Fruit fly (Drosophila melanogaster) whole organism, embryonic: ENCODE data around the gene CG31454.
A peak's percentile ranks its signal among the peaks of the same experiment; 100 is the strongest.

Source experiments
- Adf1 ChIP-seq: fragments of 200-800 bp; sonication (Bioruptor generic); IDR thresholded peaks from 2 replicates; pipeline ENCODE4 v1.3.6; 2022; ENCODE audit warnings: missing biosample characterization, missing genetic modification characterization
- Bdp1 ChIP-seq: fragments of 200-800 bp; sonication (Bioruptor generic); optimal IDR thresholded peaks from 3 replicates; lab custom pipeline; 2016; ENCODE audit warnings: missing biosample characterization, missing genetic modification characterization
- Blimp-1 ChIP-seq: fragments of 200-800 bp; sonication (Bioruptor generic); optimal IDR thresholded peaks from 3 replicates; lab custom pipeline; 2018; ENCODE audit warnings: missing biosample characterization, missing genetic modification characterization, mild to moderate bottlenecking, moderate library complexity, missing genetic modification reagents
- CG10274 ChIP-seq: fragments of 200-800 bp; sonication (Bioruptor generic); optimal IDR thresholded peaks from 3 replicates; lab custom pipeline; 2017; ENCODE audit warnings: missing biosample characterization, mild to moderate bottlenecking, missing genetic modification characterization
- CG11723 ChIP-seq: fragments of 200-800 bp; sonication (Bioruptor generic); optimal IDR thresholded peaks from 2 replicates; lab custom pipeline; 2017; ENCODE audit warnings: missing biosample characterization, mild to moderate bottlenecking, missing genetic modification characterization
- CG13123 ChIP-seq: fragments of 200-800 bp; sonication (Bioruptor generic); optimal IDR thresholded peaks from 2 replicates; lab custom pipeline; 2016; ENCODE audit warnings: missing biosample characterization, missing genetic modification characterization
- CG1529 ChIP-seq: fragments of 200-800 bp; sonication (Bioruptor generic); optimal IDR thresholded peaks from 3 replicates; lab custom pipeline; 2018; ENCODE audit warnings: missing biosample characterization, missing genetic modification characterization
- CG1603 ChIP-seq: fragments of 200-800 bp; sonication (Bioruptor generic); optimal IDR thresholded peaks from 2 replicates; lab custom pipeline; 2019; ENCODE audit warnings: missing biosample characterization, mild to moderate bottlenecking, missing genetic modification characterization, moderate library complexity
- CG17385 ChIP-seq: fragments of 200-800 bp; sonication (Bioruptor generic); optimal IDR thresholded peaks from 3 replicates; lab custom pipeline; 2018; ENCODE audit warnings: missing biosample characterization, mild to moderate bottlenecking, missing genetic modification characterization
- CG1792 ChIP-seq: fragments of 200-800 bp; sonication (Bioruptor generic); optimal IDR thresholded peaks from 2 replicates; lab custom pipeline; 2016; ENCODE audit warnings: missing biosample characterization, missing genetic modification characterization
- CG18599 ChIP-seq: fragments of 200-800 bp; sonication (Bioruptor generic); optimal IDR thresholded peaks from 3 replicates; lab custom pipeline; 2017; ENCODE audit warnings: missing biosample characterization, missing genetic modification characterization, mild to moderate bottlenecking, moderate library complexity, missing genetic modification reagents
- CG30020 ChIP-seq: fragments of 200-800 bp; optimal IDR thresholded peaks from 2 replicates; lab custom pipeline; 2019; ENCODE audit warnings: missing biosample characterization, mild to moderate bottlenecking, missing genetic modification characterization, moderate library complexity
- CG31388 ChIP-seq: fragments of 200-800 bp; sonication (Bioruptor generic); optimal IDR thresholded peaks from 2 replicates; lab custom pipeline; 2016; ENCODE audit warnings: missing biosample characterization, missing genetic modification characterization
- CG3407 ChIP-seq: fragments of 200-800 bp; sonication (Bioruptor generic); optimal IDR thresholded peaks from 2 replicates; lab custom pipeline; 2018; ENCODE audit warnings: missing biosample characterization, mild to moderate bottlenecking, missing genetic modification characterization
- CG7372 ChIP-seq: fragments of 200-800 bp; sonication (Bioruptor generic); IDR thresholded peaks from 2 replicates; pipeline ENCODE4 v1.3.6; 2022; ENCODE audit warnings: missing biosample characterization, missing genetic modification characterization
- CG7839 ChIP-seq: fragments of 200-800 bp; sonication (Bioruptor generic); optimal IDR thresholded peaks from 3 replicates; lab custom pipeline; 2018; ENCODE audit warnings: missing biosample characterization, mild to moderate bottlenecking, missing genetic modification characterization, moderate library complexity
- CG8388 ChIP-seq: fragments of 200-800 bp; sonication (Bioruptor generic); optimal IDR thresholded peaks from 2 replicates; lab custom pipeline; 2019; ENCODE audit warnings: missing biosample characterization, mild to moderate bottlenecking, missing genetic modification characterization, moderate library complexity
- CG8478 ChIP-seq: fragments of >200 bp; optimal IDR thresholded peaks from 2 replicates; lab custom pipeline; 2018
- D ChIP-seq, 2 experiments: fragments of 200-800 bp in 1 of 2; fragments of >200 bp in 1 of 2; sonication (Bioruptor generic) in 1 of 2; optimal IDR thresholded peaks; 2 replicates in 1 of 2; 3 replicates in 1 of 2; lab custom pipeline; 2017; ENCODE audit warnings: mild to moderate bottlenecking in 1 of 2, missing biosample characterization in 1 of 2, missing genetic modification characterization in 1 of 2, missing genetic modification reagents in 1 of 2
- Deaf1 ChIP-seq: fragments of 200-800 bp; optimal IDR thresholded peaks from 3 replicates; lab custom pipeline; 2019; ENCODE audit warnings: missing biosample characterization, mild to moderate bottlenecking, missing genetic modification characterization, moderate library complexity
- Dek ChIP-seq: fragments of 200-800 bp; sonication (Bioruptor generic); optimal IDR thresholded peaks from 3 replicates; lab custom pipeline; 2019; ENCODE audit warnings: missing biosample characterization, mild to moderate bottlenecking, missing genetic modification characterization, moderate library complexity
- Dip2 ChIP-seq: fragments of 200-800 bp; sonication (Bioruptor generic); IDR thresholded peaks from 2 replicates; pipeline ENCODE4 v1.3.6; 2022; ENCODE audit warnings: missing biosample characterization, missing genetic modification characterization
- Ets65A ChIP-seq: fragments of 200-800 bp; sonication (Bioruptor generic); peaks from one replicate; lab custom pipeline; 2016; ENCODE audit warnings: missing biosample characterization, missing genetic modification characterization
- HmgZ ChIP-seq: fragments of 200-800 bp; sonication (Bioruptor generic); optimal IDR thresholded peaks from 2 replicates; lab custom pipeline; 2018; ENCODE audit warnings: missing biosample characterization, mild to moderate bottlenecking, missing genetic modification characterization
- Hr39 ChIP-seq: fragments of >200 bp; optimal IDR thresholded peaks from 2 replicates; lab custom pipeline; 2017
- Meics ChIP-seq: fragments of 200-800 bp; sonication (Bioruptor generic); optimal IDR thresholded peaks from 2 replicates; lab custom pipeline; 2017; ENCODE audit warnings: missing biosample characterization, mild to moderate bottlenecking, missing genetic modification characterization
- Mes4 ChIP-seq: fragments of 200-800 bp; sonication (Bioruptor generic); optimal IDR thresholded peaks from 2 replicates; lab custom pipeline; 2016; ENCODE audit warnings: missing biosample characterization, missing genetic modification characterization
- Nf-YB ChIP-seq: fragments of 200-800 bp; sonication (Bioruptor generic); optimal IDR thresholded peaks from 3 replicates; lab custom pipeline; 2019; ENCODE audit warnings: missing biosample characterization, mild to moderate bottlenecking, missing genetic modification characterization, moderate library complexity
- Sox100B ChIP-seq: fragments of 200-800 bp; sonication (Bioruptor generic); optimal IDR thresholded peaks from 3 replicates; lab custom pipeline; 2018; ENCODE audit warnings: missing biosample characterization, mild to moderate bottlenecking, missing genetic modification characterization
- Trl ChIP-seq, 3 experiments: fragments of >200 bp in 2 of 3; fragments of 200-800 bp in 1 of 3; sonication (Bioruptor generic) in 1 of 3; optimal IDR thresholded peaks; 2 replicates in 1 of 3; 3 replicates in 2 of 3; lab custom pipeline; 2016 to 2017; ENCODE audit warnings: missing biosample characterization in 1 of 3, missing genetic modification characterization in 1 of 3
- aop ChIP-seq: fragments of 200-800 bp; sonication (Bioruptor generic); IDR thresholded peaks from 2 replicates; pipeline ENCODE4 v1.3.6; 2022; ENCODE audit warnings: missing biosample characterization, missing genetic modification characterization
- btn ChIP-seq: fragments of 200-800 bp; sonication (Bioruptor generic); optimal IDR thresholded peaks from 2 replicates; lab custom pipeline; 2016; ENCODE audit warnings: missing biosample characterization, missing genetic modification characterization
- dati ChIP-seq: fragments of 200-800 bp; sonication (Bioruptor generic); IDR thresholded peaks from 2 replicates; pipeline ENCODE4 v1.3.6; 2022; ENCODE audit warnings: missing biosample characterization, missing genetic modification characterization
- dimm ChIP-seq: fragments of 200-800 bp; sonication (Bioruptor generic); IDR thresholded peaks from 2 replicates; pipeline ENCODE4 v1.3.6; 2022; ENCODE audit warnings: missing biosample characterization, missing genetic modification characterization
- dmrt99B ChIP-seq: fragments of 200-800 bp; sonication (Bioruptor generic); optimal IDR thresholded peaks from 2 replicates; lab custom pipeline; 2018; ENCODE audit warnings: missing biosample characterization, mild to moderate bottlenecking, missing genetic modification characterization, moderate library complexity
- dpn ChIP-seq, 2 experiments: fragments of 200-800 bp; sonication (Bioruptor generic); optimal IDR thresholded peaks; 3 replicates each; lab custom pipeline; 2016; ENCODE audit warnings: missing biosample characterization in 2 of 2, missing genetic modification characterization in 2 of 2
- gfzf ChIP-seq: fragments of 200-800 bp; sonication (Bioruptor generic); optimal IDR thresholded peaks from 2 replicates; lab custom pipeline; 2016; ENCODE audit warnings: missing biosample characterization, mild to moderate bottlenecking, missing genetic modification characterization, moderate library complexity
- hth ChIP-seq: fragments of >200 bp; optimal IDR thresholded peaks from 2 replicates; lab custom pipeline; 2017; ENCODE audit warnings: inconsistent platforms
- nau ChIP-seq: fragments of 200-800 bp; sonication (Bioruptor generic); optimal IDR thresholded peaks from 3 replicates; lab custom pipeline; 2017; ENCODE audit warnings: missing biosample characterization, mild to moderate bottlenecking, missing genetic modification characterization, missing genetic modification reagents
- nom ChIP-seq: fragments of 200-800 bp; sonication (Bioruptor generic); optimal IDR thresholded peaks from 2 replicates; lab custom pipeline; 2017; ENCODE audit warnings: missing biosample characterization, missing genetic modification characterization, mild to moderate bottlenecking, moderate library complexity, missing genetic modification reagents
- onecut ChIP-seq: fragments of 200-800 bp; sonication (Bioruptor generic); IDR thresholded peaks from 2 replicates; pipeline ENCODE4 v1.3.6; 2022; ENCODE audit warnings: missing biosample characterization, missing genetic modification characterization
- pros ChIP-seq: fragments of 200-800 bp; sonication (Bioruptor generic); optimal IDR thresholded peaks from 3 replicates; lab custom pipeline; 2019; ENCODE audit warnings: missing biosample characterization, mild to moderate bottlenecking, missing genetic modification characterization, moderate library complexity
- psq ChIP-seq: fragments of 200-800 bp; sonication (Bioruptor generic); optimal IDR thresholded peaks from 2 replicates; lab custom pipeline; 2017; ENCODE audit warnings: missing biosample characterization, missing genetic modification characterization
- salm ChIP-seq: fragments of 200-800 bp; sonication (Bioruptor generic); optimal IDR thresholded peaks from 2 replicates; lab custom pipeline; 2018; ENCODE audit warnings: missing biosample characterization, mild to moderate bottlenecking, missing genetic modification characterization
- sc ChIP-seq, 3 experiments: fragments of >200 bp in 2 of 3; fragments of 200-800 bp in 1 of 3; sonication (Bioruptor generic) in 1 of 3; optimal IDR thresholded peaks; 2 replicates in 2 of 3; 3 replicates in 1 of 3; lab custom pipeline; 2017; ENCODE audit warnings: mild to moderate bottlenecking in 1 of 3, missing biosample characterization in 1 of 3, missing genetic modification characterization in 1 of 3, missing genetic modification reagents in 1 of 3
- stwl ChIP-seq: fragments of 200-800 bp; sonication (Bioruptor generic); optimal IDR thresholded peaks from 3 replicates; lab custom pipeline; 2018; ENCODE audit warnings: missing biosample characterization, mild to moderate bottlenecking, missing genetic modification characterization, moderate library complexity
- tna ChIP-seq: fragments of 200-800 bp; sonication (Bioruptor generic); IDR thresholded peaks from 2 replicates; pipeline ENCODE4 v1.3.6; 2022; ENCODE audit warnings: missing biosample characterization, missing genetic modification characterization; ENCODE audit not compliant: partially characterized antibody
- trh ChIP-seq: fragments of 200-800 bp; sonication (Bioruptor generic); optimal IDR thresholded peaks from 2 replicates; lab custom pipeline; 2016; ENCODE audit warnings: missing biosample characterization, missing genetic modification characterization
- unpg ChIP-seq: fragments of 200-800 bp; sonication (Bioruptor generic); optimal IDR thresholded peaks from 3 replicates; lab custom pipeline; 2018; ENCODE audit warnings: missing biosample characterization, mild to moderate bottlenecking, missing genetic modification characterization, moderate library complexity
- zfh1 ChIP-seq: fragments of 200-800 bp; sonication (Bioruptor generic); IDR thresholded peaks from 3 replicates; pipeline ENCODE4 v1.3.6; 2022; ENCODE audit warnings: missing biosample characterization, missing genetic modification characterization

CG31454 gene

DNA sequence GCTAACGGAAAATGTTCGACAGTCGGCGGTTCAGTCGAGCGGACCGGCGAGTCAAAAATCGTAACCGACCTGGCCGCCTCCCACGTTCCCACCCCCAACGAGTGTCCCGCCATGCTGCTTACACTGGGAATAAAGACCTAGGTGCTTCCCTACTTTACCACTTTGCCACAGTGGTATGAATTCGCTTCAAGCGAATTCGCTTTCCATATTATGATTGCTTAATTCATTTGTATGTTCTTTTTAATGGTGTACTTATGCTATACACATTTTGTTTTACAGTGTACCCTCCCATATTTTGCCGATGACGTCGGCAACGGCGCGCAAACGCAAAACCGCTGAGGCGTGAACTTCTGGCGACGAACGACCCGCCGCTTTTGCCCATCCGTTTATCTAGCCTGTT is 38.6 kb upstream of the CG31454 start (continued):
- TF ChIP-seq CG11723 (GFP tag; lab: Kevin White, UChicago) (peak; percentile 45), aop (GFP tag; lab: Robert Waterston, UW) (no peak), zfh1 (GFP tag; lab: Robert Waterston, UW) (peak; percentile 79; the same call in 2 of the 3 replicates), CG8388 (GFP tag; lab: Kevin White, UChicago) (peak; percentile 55), Nf-YB (peak; percentile 36), btn (peak; percentile 60), pros (GFP tag; lab: Kevin White, UChicago) (no peak), HmgZ (tag; lab: Kevin White, UChicago) (peak; percentile 37), stwl (tag; lab: Kevin White, UChicago) (no peak), unpg (GFP tag; lab: Kevin White, UChicago) (peak; percentile 72), Hr39 (no peak), dpn (GFP tag; optimal IDR thresholded peaks at IDR 0.05; lab: Kevin White, UChicago) (peak in 1 of 2 experiments; percentile 59), Trl (optimal IDR thresholded peaks at IDR 0.05; lab: Kevin White, UChicago) (no peak), Trl (GFP tag; optimal IDR thresholded peaks at IDR 0.05; lab: Kevin White, UChicago) (peak; percentile 71), CG30020 (tag; lab: Kevin White, UChicago) (no peak), Meics (peak; percentile 79), tna (GFP tag; lab: Robert Waterston, UW) (no peak), nau (peak; percentile 27), trh (no peak), salm (no peak), D (optimal IDR thresholded peaks at IDR 0.05; lab: Kevin White, UChicago) (no peak), D (GFP tag; optimal IDR thresholded peaks at IDR 0.05; lab: Kevin White, UChicago) (peak; percentile 65), Dek (tag; lab: Kevin White, UChicago) (peak; percentile 41), CG17385 (peak; percentile 59), CG1529 (peak; percentile 40), Dip2 (no peak), onecut (GFP tag; lab: Robert Waterston, UW) (peak; percentile 79), CG7839 (tag; lab: Kevin White, UChicago) (peak; percentile 77), CG7372 (GFP tag; lab: Robert Waterston, UW) (peak; percentile 70; the same call in 1 of the 2 replicates), Bdp1 (GFP tag; lab: Kevin White, UChicago) (peak; percentile 14), CG1603 (tag; lab: Kevin White, UChicago) (peak; percentile 84), CG31388 (GFP tag; lab: Kevin White, UChicago) (no peak), psq (no peak), CG1792 (GFP tag; lab: Kevin White, UChicago) (no peak), sc (optimal IDR thresholded peaks at IDR 0.05; lab: Kevin White, UChicago) (no peak), sc (GFP tag; optimal IDR thresholded peaks at IDR 0.05; lab: Kevin White, UChicago) (peak; percentile 29), CG8478 (no peak), dimm (GFP tag; lab: Robert Waterston, UW) (no peak; the same call in 1 of the 2 replicates), CG10274 (peak; percentile 35), CG3407 (GFP tag; lab: Kevin White, UChicago) (peak; percentile 55), gfzf (GFP tag; lab: Kevin White, UChicago) (no peak), Sox100B (GFP tag; lab: Kevin White, UChicago) (peak; percentile 46), Ets65A (GFP tag; lab: Kevin White, UChicago) (peak; percentile 97), CG13123 (GFP tag; lab: Kevin White, UChicago) (no peak), Adf1 (GFP tag; lab: Robert Waterston, UW) (no peak), hth (lab: Kevin White, UChicago) (no peak), Deaf1 (tag; lab: Kevin White, UChicago) (peak; percentile 48), Mes4 (GFP tag; lab: Kevin White, UChicago) (peak; percentile 44), nom (GFP tag; lab: Kevin White, UChicago) (no peak), Blimp-1 (GFP tag; lab: Kevin White, UChicago) (peak; percentile 68), CG18599 (GFP tag; lab: Kevin White, UChicago) (peak; percentile 87), dati (GFP tag; lab: Robert Waterston, UW) (0 out of 2 replicates have a peak, but pooled peaks have one; percentile 14), dmrt99B (tag; lab: Kevin White, UChicago) (peak; percentile 75)
